Fruit fly (Drosophila melanogaster) whole organism: ENCODE data around the gene CG9175.

Experiments
- Dll ChIP-seq: fragments of >200 bp; optimal IDR thresholded peaks from 2 replicates; lab custom pipeline; 2017
- EcR ChIP-seq, 2 experiments: fragments of >200 bp; optimal IDR thresholded peaks; 2 replicates each; lab custom pipeline; 2017; ENCODE audit warnings: missing biosample characterization in 2 of 2, missing genetic modification characterization in 2 of 2, missing genetic modification reagents in 2 of 2
- pan ChIP-seq: fragments of >200 bp; optimal IDR thresholded peaks from 2 replicates; lab custom pipeline; 2017
- psq ChIP-seq: fragments of >200 bp; optimal IDR thresholded peaks from 2 replicates; lab custom pipeline; 2017
- usp ChIP-seq: fragments of >200 bp; optimal IDR thresholded peaks from 2 replicates; lab custom pipeline; 2017; ENCODE audit warnings: missing biosample characterization, missing genetic modification characterization, mixed read lengths

- TF ChIP-seq usp (GFP tag; lab: Kevin White, UChicago) (no peak), Dll (lab: Kevin White, UChicago) (no peak), pan (lab: Kevin White, UChicago) (no peak), EcR (GFP tag; optimal IDR thresholded peaks at IDR 0.05; lab: Kevin White, UChicago) (no peak), psq (lab: Kevin White, UChicago) (no peak)
Measured at dm6 chr2L:6073894-6074293, 24.9 kb downstream of the CG9175 start.
